Fruit fly (Drosophila melanogaster): ENCODE measurements around the gene Amnionless.

Gene Amnionless

dm6 chr2L:271553-271952 lies 17.4 kb downstream of the Amnionless start, which contains the start of gene Dus1 (continued):
- no peak for TF ChIP-seq CG11695 (GFP tag; IDR thresholded peaks at IDR 0.05)
- no peak for TF ChIP-seq dpn (GFP tag; optimal IDR thresholded peaks at IDR 0.05)
- no peak for TF ChIP-seq Blimp-1 (GFP tag; optimal IDR thresholded peaks at IDR 0.05)
- TF ChIP-seq Stat92E (GFP tag; optimal IDR thresholded peaks at IDR 0.05) = peak in 1 of 3 experiments; percentile 64
- peak; percentile 77 for TF ChIP-seq bbx (GFP tag; IDR thresholded peaks at IDR 0.05; ENCODE audit: partially characterized antibody)
- peak; percentile 42; the same call in 1 of the 3 replicates for TF ChIP-seq knrl (GFP tag; IDR thresholded peaks at IDR 0.05; ENCODE audit: partially characterized antibody)
- TF ChIP-seq pnt (GFP tag; optimal IDR thresholded peaks at IDR 0.05) = no peak
- TF ChIP-seq CG11504 (tag; optimal IDR thresholded peaks at IDR 0.05) = peak; percentile 20
- TF ChIP-seq mld (GFP tag; IDR thresholded peaks at IDR 0.05; ENCODE audit: partially characterized antibody) = no peak
- TF ChIP-seq fu2 (GFP tag; optimal IDR thresholded peaks at IDR 0.05) = no peak
- peak; percentile 14 for TF ChIP-seq sug (tag; optimal IDR thresholded peaks at IDR 0.05)
- TF ChIP-seq Sin3A (optimal IDR thresholded peaks at IDR 0.05) = peak; percentile 9
- peak; percentile 30 for TF ChIP-seq gro (GFP tag; optimal IDR thresholded peaks at IDR 0.05)
- no peak for TF ChIP-seq lmd (GFP tag; IDR thresholded peaks at IDR 0.05)
- TF ChIP-seq CG3281 (GFP tag; optimal IDR thresholded peaks at IDR 0.05) = peak; percentile 34
- TF ChIP-seq CG17361 (GFP tag; IDR thresholded peaks at IDR 0.05) = 0 out of 3 replicates have a peak, but pooled peaks have one; percentile 15
- peak; percentile 68 for TF ChIP-seq Doc3 (GFP tag; IDR thresholded peaks at IDR 0.05; ENCODE audit: partially characterized antibody)
- no peak for TF ChIP-seq CG12236 (GFP tag; optimal IDR thresholded peaks at IDR 0.05)
- TF ChIP-seq B-H2 (GFP tag; optimal IDR thresholded peaks at IDR 0.05) = peak; percentile 3
- TF ChIP-seq CG14710 (tag; optimal IDR thresholded peaks at IDR 0.05) = peak; percentile 54
- TF ChIP-seq gfzf (GFP tag; optimal IDR thresholded peaks at IDR 0.05) = peak; percentile 3
- TF ChIP-seq kay (GFP tag; optimal IDR thresholded peaks at IDR 0.05) = no peak
- no peak for TF ChIP-seq CG8765 (GFP tag; IDR thresholded peaks at IDR 0.05)
- TF ChIP-seq Myb (GFP tag; optimal IDR thresholded peaks at IDR 0.05) = peak; percentile 50
- TF ChIP-seq sd (tag; optimal IDR thresholded peaks at IDR 0.05) = no peak
- no peak for TF ChIP-seq Xrp1 (GFP tag; IDR thresholded peaks at IDR 0.05)
- TF ChIP-seq CTCF (GFP tag; optimal IDR thresholded peaks at IDR 0.05) = peak; percentile 7
- TF ChIP-seq vnd (GFP tag; IDR thresholded peaks at IDR 0.05; ENCODE audit: partially characterized antibody) = peak; percentile 50; the same call in 2 of the 3 replicates
- TF ChIP-seq Sox100B (GFP tag; optimal IDR thresholded peaks at IDR 0.05) = no peak
- peak; percentile 84 for TF ChIP-seq dm (GFP tag; optimal IDR thresholded peaks at IDR 0.05)
- TF ChIP-seq klu (GFP tag; IDR thresholded peaks at IDR 0.05) = no peak
- TF ChIP-seq wek (GFP tag; optimal IDR thresholded peaks at IDR 0.05) = no peak
- peak; percentile 71 for TF ChIP-seq pzg (GFP tag; optimal IDR thresholded peaks at IDR 0.05)

DNA sequence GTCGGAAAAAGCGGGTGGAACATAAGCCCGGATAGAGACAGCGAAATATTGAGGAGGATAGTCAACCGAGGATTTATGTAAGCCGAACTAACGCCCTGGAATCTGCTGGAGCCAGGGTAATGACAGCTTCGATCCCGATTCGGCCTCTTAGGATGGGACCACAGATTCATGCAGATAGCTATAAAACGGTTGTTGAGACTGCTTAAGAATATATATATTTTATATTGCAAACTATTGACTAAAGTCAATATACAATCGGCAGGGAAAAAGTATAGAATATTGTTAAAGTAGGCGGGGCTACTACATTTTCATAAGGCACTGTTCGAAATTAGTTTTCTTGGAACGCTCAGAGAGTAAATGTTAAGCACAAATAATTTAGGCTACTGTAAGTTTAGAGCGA lies 20.2 kb downstream of the Amnionless start, which contains the start of gene CG3345:
Gene CG3345 (plus strand): TSS at position 301 of the 400 bp plus-strand sequence.
- TF ChIP-seq NC2α (GFP tag; optimal IDR thresholded peaks at IDR 0.05) (no peak), ci (GFP tag; IDR thresholded peaks at IDR 0.05) (no peak), gsb-n (tag; optimal IDR thresholded peaks at IDR 0.05) (no peak), CG3726 (GFP tag; IDR thresholded peaks at IDR 0.05) (no peak), Pdp1 (GFP tag; optimal IDR thresholded peaks at IDR 0.05) (no peak), Trl (optimal IDR thresholded peaks at IDR 0.05) (no peak), Trl (GFP tag; optimal IDR thresholded peaks at IDR 0.05) (no peak), toy (GFP tag; IDR thresholded peaks at IDR 0.05) (no peak), CG4404 (GFP tag; IDR thresholded peaks at IDR 0.05) (no peak), sr (GFP tag; IDR thresholded peaks at IDR 0.05) (no peak), CG7357 (GFP tag; IDR thresholded peaks at IDR 0.05) (no peak), ara (GFP tag; IDR thresholded peaks at IDR 0.05) (no peak), gro (GFP tag; optimal IDR thresholded peaks at IDR 0.05) (no peak), Sin3A (optimal IDR thresholded peaks at IDR 0.05) (no peak), CG34422 (GFP tag; IDR thresholded peaks at IDR 0.05) (no peak), btn (GFP tag; optimal IDR thresholded peaks at IDR 0.05) (no peak), ind (GFP tag; optimal IDR thresholded peaks at IDR 0.05) (no peak), CG30431 (GFP tag; optimal IDR thresholded peaks at IDR 0.05) (no peak), bcd (GFP tag; optimal IDR thresholded peaks at IDR 0.05) (no peak)
